Worm (Caenorhabditis elegans) whole organism, L3 larva: Measurements from ENCODE around the gene lgc-1.

Experiments
- ZK546.5 ChIP-seq: sonication (generic microtip); optimal IDR thresholded peaks from 2 replicates; lab custom pipeline; 2017; ENCODE audit warnings: missing biosample characterization, missing genetic modification characterization
- ama-1 ChIP-seq: fragments of 150-350 bp; optimal IDR thresholded peaks from 2 replicates; lab custom pipeline; 2018
- elt-3 ChIP-seq, 3 experiments: fragments of 150-350 bp in 1 of 3; sonication (generic microtip) in 2 of 3; optimal IDR thresholded peaks; 2 replicates in 2 of 3; 4 replicates in 1 of 3; lab custom pipeline; 2014 to 2017; ENCODE audit warnings: missing biosample characterization in 3 of 3, missing genetic modification characterization in 3 of 3
- fkh-10 ChIP-seq: sonication (generic microtip); optimal IDR thresholded peaks from 2 replicates; lab custom pipeline; 2017; ENCODE audit warnings: missing biosample characterization, missing genetic modification reagents, missing genetic modification characterization
- jun-1 ChIP-seq: fragments of 150-350 bp; optimal IDR thresholded peaks from 2 replicates; lab custom pipeline; 2014; ENCODE audit warnings: missing biosample characterization, missing genetic modification reagents, missing genetic modification characterization
- mdl-1 ChIP-seq: fragments of 150-350 bp; optimal IDR thresholded peaks from 2 replicates; lab custom pipeline; 2014; ENCODE audit warnings: missing biosample characterization, missing genetic modification characterization
- mml-1 ChIP-seq: fragments of 150-350 bp; sonication (generic microtip); optimal IDR thresholded peaks from 3 replicates; lab custom pipeline; 2014; ENCODE audit warnings: missing biosample characterization, missing genetic modification characterization
- nfya-1 ChIP-seq: sonication (generic microtip); optimal IDR thresholded peaks from 2 replicates; lab custom pipeline; 2017; ENCODE audit warnings: missing genetic modification characterization, mild to moderate bottlenecking, missing compliant biosample characterization, antibody characterized with exemption, moderate library complexity; ENCODE audit not compliant: insufficient read depth
- nhr-11 ChIP-seq: fragments of 150-350 bp; optimal IDR thresholded peaks from 2 replicates; lab custom pipeline; 2014; ENCODE audit warnings: missing biosample characterization, missing genetic modification characterization
- nhr-237 ChIP-seq: fragments of 150-350 bp; optimal IDR thresholded peaks from 2 replicates; lab custom pipeline; 2014; ENCODE audit warnings: missing biosample characterization, missing genetic modification characterization
- nhr-25 ChIP-seq: sonication (generic microtip); optimal IDR thresholded peaks from 2 replicates; lab custom pipeline; 2017; ENCODE audit warnings: missing biosample characterization, missing genetic modification characterization
- pha-4 ChIP-seq: fragments of 150-350 bp; optimal IDR thresholded peaks from 2 replicates; lab custom pipeline; 2014; ENCODE audit warnings: missing biosample characterization, missing genetic modification reagents, missing genetic modification characterization
- tbx-2 ChIP-seq: sonication (generic microtip); optimal IDR thresholded peaks from 2 replicates; lab custom pipeline; 2016; ENCODE audit warnings: mild to moderate bottlenecking, missing genetic modification characterization, missing compliant biosample characterization
- ztf-11 ChIP-seq: fragments of 150-350 bp; optimal IDR thresholded peaks from 2 replicates; lab custom pipeline; 2014; ENCODE audit warnings: missing biosample characterization, missing genetic modification characterization

- TF ChIP-seq nhr-25 (tag; lab: Kevin White, UChicago) = no peak
- TF ChIP-seq ama-1 = no peak
- no peak for TF ChIP-seq nfya-1 (tag; lab: Kevin White, UChicago)
- no peak for TF ChIP-seq mml-1 (tag; lab: Kevin White, UChicago)
- TF ChIP-seq elt-3 (tag; optimal IDR thresholded peaks at IDR 0.05; lab: Kevin White, UChicago) = no peak
- no peak for TF ChIP-seq nhr-11 (tag; lab: Kevin White, UChicago)
- TF ChIP-seq ztf-11 = no peak
- TF ChIP-seq mdl-1 (tag; lab: Kevin White, UChicago) = no peak
- no peak for TF ChIP-seq fkh-10 (GFP tag; lab: Kevin White, UChicago)
- no peak for TF ChIP-seq tbx-2 (tag; lab: Kevin White, UChicago)
- no peak for TF ChIP-seq jun-1 (tag; lab: Kevin White, UChicago)
- no peak for TF ChIP-seq nhr-237 (tag; lab: Kevin White, UChicago)
- TF ChIP-seq ZK546.5 = no peak
- TF ChIP-seq pha-4 (tag; lab: Kevin White, UChicago) = no peak
Measured at ce11 chrV:4129604-4130003, 5.2 kb upstream of the lgc-1 start, which contains the start of gene phat-4.
